Fruit fly (Drosophila melanogaster): ENCODE results near the gene Larp7.

Larp7 gene

DNA sequence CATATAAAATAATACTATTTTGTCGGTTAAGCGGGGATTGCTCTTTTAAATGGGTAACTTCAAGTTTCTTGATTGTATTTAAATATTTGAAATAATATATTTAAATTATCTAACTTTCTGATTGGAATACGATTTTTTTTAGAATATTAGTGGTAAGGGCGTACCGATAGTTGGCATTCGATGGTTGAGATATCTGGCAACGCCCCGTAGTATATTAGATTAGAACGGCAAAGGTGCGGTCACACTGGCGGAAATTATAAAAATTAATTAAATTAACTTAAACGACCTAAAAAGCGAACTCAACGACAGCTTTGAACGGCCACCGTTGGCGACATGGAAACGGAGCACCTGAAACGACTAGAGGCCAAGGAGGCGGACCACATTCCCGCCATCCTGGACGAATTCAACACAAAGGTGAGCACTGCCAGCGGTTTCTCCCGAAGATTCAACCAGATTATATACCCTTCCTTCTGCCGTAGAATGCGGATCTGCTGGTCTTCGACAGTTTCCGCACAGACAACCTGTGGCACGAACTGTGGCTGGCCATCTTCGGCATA, 12.4 kb downstream of the Larp7 start, which contains the start of gene ric8a:
Gene ric8a (plus strand): TSS at position 205 of the 557 bp plus-strand sequence.
- TF ChIP-seq CG8159 (tag; optimal IDR thresholded peaks at IDR 0.05), result peak; percentile 24
- no peak for TF ChIP-seq CG15710 (tag; optimal IDR thresholded peaks at IDR 0.05)

DNA sequence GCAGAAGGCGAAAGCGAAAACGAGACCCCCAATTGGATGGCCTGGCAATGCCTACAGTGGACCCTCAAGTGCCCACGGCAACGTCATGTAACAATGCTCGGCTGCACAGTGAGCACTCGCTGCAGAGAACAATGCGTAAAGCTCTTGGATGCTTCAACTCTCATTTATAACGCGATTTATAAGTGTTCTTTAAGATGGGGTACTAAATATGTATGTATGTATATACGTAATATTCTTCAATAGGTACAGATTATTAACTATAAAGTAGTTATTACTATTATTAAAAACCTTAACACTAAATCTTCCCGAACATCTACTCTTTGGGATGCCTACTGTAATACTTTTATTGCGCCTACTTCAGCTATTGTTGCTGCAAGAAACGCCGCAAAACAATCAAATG, 22.5 kb downstream of the Larp7 start:
- TF ChIP-seq CG32121 (GFP tag; IDR thresholded peaks at IDR 0.05) (0 out of 2 replicates have a peak, but pooled peaks have one; percentile 24), D1 (tag; optimal IDR thresholded peaks at IDR 0.05) (no peak)

DNA sequence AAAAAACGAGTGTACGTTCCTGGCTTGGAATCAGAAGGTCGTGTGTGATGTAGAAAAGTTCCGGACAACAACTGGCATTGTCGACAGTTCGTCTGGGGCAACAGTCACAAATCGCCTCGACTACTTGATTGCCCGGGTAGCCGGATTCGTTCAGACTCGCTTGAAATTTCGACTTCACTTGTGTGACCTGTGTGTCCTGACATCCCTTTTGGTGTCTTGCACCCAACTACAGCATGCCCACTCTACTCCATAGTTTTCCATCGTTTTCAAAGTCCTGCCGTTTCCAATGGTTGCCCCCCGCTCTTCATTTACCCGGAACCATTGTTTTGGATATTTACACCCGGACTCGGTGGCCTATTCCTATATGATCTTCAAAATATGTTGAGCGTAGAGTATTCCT, 24.0 kb downstream of the Larp7 start, which contains the start of gene Erk7:
Gene Erk7 (minus strand): TSS at position 101 of the 400 bp plus-strand sequence.
- TF ChIP-seq CG9948 (tag; optimal IDR thresholded peaks at IDR 0.05) (no peak), D1 (tag; optimal IDR thresholded peaks at IDR 0.05) (no peak), CG34367 (tag; optimal IDR thresholded peaks at IDR 0.05) (no peak), Ets98B (GFP tag; IDR thresholded peaks at IDR 0.05) (no peak), CG15710 (tag; optimal IDR thresholded peaks at IDR 0.05) (no peak), CG12605 (GFP tag; IDR thresholded peaks at IDR 0.05) (no peak), CG14655 (GFP tag; optimal IDR thresholded peaks at IDR 0.05) (no peak), EcR (GFP tag; optimal IDR thresholded peaks at IDR 0.05) (no peak), Pif1B (GFP tag; optimal IDR thresholded peaks at IDR 0.05) (no peak), CG4496 (GFP tag; IDR thresholded peaks at IDR 0.05) (no peak), fd96Ca (GFP tag; IDR thresholded peaks at IDR 0.05) (no peak), CG13204 (GFP tag; optimal IDR thresholded peaks at IDR 0.05) (no peak)

- TF ChIP-seq Pif1B (GFP tag; optimal IDR thresholded peaks at IDR 0.05), result no peak
- TF ChIP-seq CG17806 (tag; optimal IDR thresholded peaks at IDR 0.05), result no peak
- TF ChIP-seq CG14655 (GFP tag; optimal IDR thresholded peaks at IDR 0.05), result no peak
- no peak for TF ChIP-seq CG13204 (GFP tag; optimal IDR thresholded peaks at IDR 0.05)
- no peak for TF ChIP-seq CG32121 (GFP tag; IDR thresholded peaks at IDR 0.05)
- no peak for TF ChIP-seq Pif1A (GFP tag; optimal IDR thresholded peaks at IDR 0.05)
- no peak for TF ChIP-seq rn (GFP tag; IDR thresholded peaks at IDR 0.05)
- no peak for TF ChIP-seq CG12605 (GFP tag; IDR thresholded peaks at IDR 0.05)
- TF ChIP-seq Ets98B (GFP tag; IDR thresholded peaks at IDR 0.05), result no peak
- TF ChIP-seq CG4496 (GFP tag; IDR thresholded peaks at IDR 0.05), result no peak
These were observed 26.2 kb downstream of the Larp7 start, which contains the start of gene CG17440 for dm6 chrX:9269825-9270224. TSS of gene CG17440 (minus strand) at chrX:9269925.

- TF ChIP-seq CG14655 (GFP tag; optimal IDR thresholded peaks at IDR 0.05), result no peak
- TF ChIP-seq EcR (GFP tag; optimal IDR thresholded peaks at IDR 0.05), result no peak
- no peak for TF ChIP-seq CG32121 (GFP tag; IDR thresholded peaks at IDR 0.05)
- TF ChIP-seq CG12605 (GFP tag; IDR thresholded peaks at IDR 0.05), result no peak
- no peak for TF ChIP-seq Ets98B (GFP tag; IDR thresholded peaks at IDR 0.05)
- no peak for TF ChIP-seq CG8159 (tag; optimal IDR thresholded peaks at IDR 0.05)
- no peak for TF ChIP-seq CG17806 (tag; optimal IDR thresholded peaks at IDR 0.05)
- TF ChIP-seq CG10348 (GFP tag; IDR thresholded peaks at IDR 0.05), result no peak
- TF ChIP-seq CG34367 (tag; optimal IDR thresholded peaks at IDR 0.05), result no peak
- TF ChIP-seq CG4496 (GFP tag; IDR thresholded peaks at IDR 0.05), result no peak
- TF ChIP-seq gl (tag; optimal IDR thresholded peaks at IDR 0.05), result no peak
- no peak for TF ChIP-seq Pif1A (GFP tag; optimal IDR thresholded peaks at IDR 0.05)
- TF ChIP-seq CG9948 (tag; optimal IDR thresholded peaks at IDR 0.05), result no peak
These were observed 29.4 kb downstream of the Larp7 start, which contains the start of the genes Cfp1 and Aladin for dm6 chrX:9272830-9273507. TSS of gene Cfp1 (minus strand) at chrX:9272960. TSS of gene Aladin (plus strand) at chrX:9273413.

- no peak for TF ChIP-seq fd96Ca (GFP tag; IDR thresholded peaks at IDR 0.05)
- TF ChIP-seq rn (GFP tag; IDR thresholded peaks at IDR 0.05), result no peak
- TF ChIP-seq Snoo (tag; optimal IDR thresholded peaks at IDR 0.05), result no peak
- TF ChIP-seq CG32121 (GFP tag; IDR thresholded peaks at IDR 0.05), result no peak
- no peak for TF ChIP-seq Ets98B (GFP tag; IDR thresholded peaks at IDR 0.05)
- no peak for TF ChIP-seq D1 (tag; optimal IDR thresholded peaks at IDR 0.05)
- TF ChIP-seq CG8301 (tag; optimal IDR thresholded peaks at IDR 0.05), result no peak
- TF ChIP-seq CG34367 (tag; optimal IDR thresholded peaks at IDR 0.05), result no peak
- no peak for TF ChIP-seq CG13204 (GFP tag; optimal IDR thresholded peaks at IDR 0.05)
- no peak for TF ChIP-seq CG17806 (tag; optimal IDR thresholded peaks at IDR 0.05)
- no peak for TF ChIP-seq EcR (GFP tag; optimal IDR thresholded peaks at IDR 0.05)
- no peak for TF ChIP-seq CG4496 (GFP tag; IDR thresholded peaks at IDR 0.05)
- TF ChIP-seq CG10348 (GFP tag; IDR thresholded peaks at IDR 0.05), result no peak
- no peak for TF ChIP-seq CG15710 (tag; optimal IDR thresholded peaks at IDR 0.05)
- TF ChIP-seq CG12605 (GFP tag; IDR thresholded peaks at IDR 0.05), result no peak
- no peak for TF ChIP-seq Pif1B (GFP tag; optimal IDR thresholded peaks at IDR 0.05)
- no peak for TF ChIP-seq gl (tag; optimal IDR thresholded peaks at IDR 0.05)
- no peak for TF ChIP-seq CG8159 (tag; optimal IDR thresholded peaks at IDR 0.05)
- TF ChIP-seq CG9948 (tag; optimal IDR thresholded peaks at IDR 0.05), result no peak
These were observed 38.5 kb downstream of the Larp7 start for dm6 chrX:9281998-9282644.
